Worm (Caenorhabditis elegans) whole organism, L1 larva: Measurements from ENCODE around the gene F39B3.3.

ENCODE experiments used
- aha-1 ChIP-seq: fragments of 150-350 bp; optimal IDR thresholded peaks from 2 replicates; lab custom pipeline; 2014; ENCODE audit warnings: missing biosample characterization, missing genetic modification characterization
- alr-1 ChIP-seq: fragments of 200-800 bp; sonication (Bioruptor generic); optimal IDR thresholded peaks from 2 replicates; lab custom pipeline; 2018; ENCODE audit warnings: borderline replicate concordance, mild to moderate bottlenecking, missing genetic modification characterization, missing compliant biosample characterization
- aly-2 ChIP-seq: fragments of 150-350 bp; optimal IDR thresholded peaks from 2 replicates; lab custom pipeline; 2014; ENCODE audit warnings: missing biosample characterization, missing genetic modification characterization
- ama-1 ChIP-seq: fragments of 150-350 bp; optimal IDR thresholded peaks from 2 replicates; lab custom pipeline; 2014
- blmp-1 ChIP-seq: fragments of 150-350 bp; optimal IDR thresholded peaks from 2 replicates; lab custom pipeline; 2014; ENCODE audit warnings: missing biosample characterization, missing genetic modification characterization
- ceh-8 ChIP-seq: fragments of 200-800 bp; sonication (Bioruptor generic); optimal IDR thresholded peaks from 2 replicates; lab custom pipeline; 2018; ENCODE audit warnings: mild to moderate bottlenecking, missing genetic modification characterization, moderate library complexity, missing compliant biosample characterization
- ceh-82 ChIP-seq, 3 experiments: fragments of 150-350 bp in 1 of 3; sonication (generic microtip) in 2 of 3; optimal IDR thresholded peaks; 2 replicates each; lab custom pipeline; 2014 to 2017; ENCODE audit warnings: missing biosample characterization in 3 of 3, missing genetic modification characterization in 3 of 3
- ceh-88 ChIP-seq: fragments of 200-800 bp; sonication (Bioruptor generic); IDR thresholded peaks from 2 replicates; pipeline ENCODE4 v1.3.6; 2022; ENCODE audit warnings: missing genetic modification characterization, missing compliant biosample characterization
- ceh-90 ChIP-seq: sonication (generic microtip); optimal IDR thresholded peaks from 2 replicates; lab custom pipeline; 2016; ENCODE audit warnings: missing genetic modification characterization, missing compliant biosample characterization
- ces-1 ChIP-seq: fragments of 150-350 bp; optimal IDR thresholded peaks from 2 replicates; lab custom pipeline; 2014; ENCODE audit warnings: missing biosample characterization, missing genetic modification reagents, missing genetic modification characterization
- egl-13 ChIP-seq: sonication (generic microtip); optimal IDR thresholded peaks from 2 replicates; lab custom pipeline; 2016; ENCODE audit warnings: missing genotype, missing genetic modification reagents, missing genetic modification characterization, missing compliant biosample characterization
- elt-2 ChIP-seq: sonication (generic microtip); optimal IDR thresholded peaks from 2 replicates; lab custom pipeline; 2016; ENCODE audit warnings: missing genetic modification characterization, mild to moderate bottlenecking, inconsistent platforms, missing compliant biosample characterization, missing genetic modification reagents
- elt-3 ChIP-seq, 6 experiments: fragments of 150-350 bp in 1 of 6; sonication (generic microtip); optimal IDR thresholded peaks; 2 replicates each; lab custom pipeline; 2017 to 2018; ENCODE audit warnings: missing biosample characterization in 6 of 6, missing genetic modification characterization in 6 of 6, inconsistent platforms in 1 of 6
- ets-5 ChIP-seq: fragments of 200-800 bp; sonication (Bioruptor generic); IDR thresholded peaks from 2 replicates; pipeline ENCODE4 v1.3.6; 2022; ENCODE audit warnings: missing genetic modification characterization, missing compliant biosample characterization
- hlh-17 ChIP-seq: fragments of 200-800 bp; sonication (Bioruptor generic); optimal IDR thresholded peaks from 2 replicates; lab custom pipeline; 2018; ENCODE audit warnings: missing genetic modification characterization, mild to moderate bottlenecking, missing compliant biosample characterization, moderate library complexity, borderline replicate concordance
- hpl-2 ChIP-seq: fragments of 150-350 bp; optimal IDR thresholded peaks from 2 replicates; lab custom pipeline; 2014; ENCODE audit warnings: missing biosample characterization, missing genetic modification reagents, missing genetic modification characterization
- isw-1 ChIP-seq: fragments of 200-800 bp; sonication (Bioruptor generic); IDR thresholded peaks from 2 replicates; pipeline ENCODE4 v1.3.6; 2022; ENCODE audit warnings: missing genetic modification characterization, missing compliant biosample characterization
- lin-14 ChIP-seq: fragments of 200-800 bp; sonication (Bioruptor generic); optimal IDR thresholded peaks from 2 replicates; lab custom pipeline; 2018; ENCODE audit warnings: mild to moderate bottlenecking, missing genetic modification characterization, moderate library complexity, missing compliant biosample characterization
- lin-35 ChIP-seq, 2 experiments: fragments of 150-350 bp; optimal IDR thresholded peaks; 2 replicates each; lab custom pipeline; 2014; ENCODE audit warnings: missing biosample characterization in 2 of 2, missing genetic modification characterization in 2 of 2, missing genetic modification reagents in 2 of 2
- mab-9 ChIP-seq: fragments of 200-800 bp; sonication (Bioruptor generic); IDR thresholded peaks from 2 replicates; pipeline ENCODE4 v1.3.6; 2022; ENCODE audit warnings: missing genetic modification reagents, missing genetic modification characterization, missing compliant biosample characterization
- mdl-1 ChIP-seq, 2 experiments: fragments of 150-350 bp; optimal IDR thresholded peaks; 2 replicates each; lab custom pipeline; 2014 to 2017; ENCODE audit warnings: missing biosample characterization in 2 of 2, missing genetic modification characterization in 2 of 2, inconsistent platforms in 1 of 2
- mef-2 ChIP-seq: fragments of 150-350 bp; optimal IDR thresholded peaks from 2 replicates; lab custom pipeline; 2014; ENCODE audit warnings: missing biosample characterization, missing genetic modification characterization
- mep-1 ChIP-seq: fragments of 150-350 bp; optimal IDR thresholded peaks from 2 replicates; lab custom pipeline; 2014; ENCODE audit warnings: missing biosample characterization, missing genetic modification characterization
- nhr-12 ChIP-seq: sonication (generic microtip); optimal IDR thresholded peaks from 2 replicates; lab custom pipeline; 2017; ENCODE audit warnings: missing biosample characterization, missing genetic modification characterization
- nhr-19 ChIP-seq: fragments of 200-800 bp; sonication (Bioruptor generic); conservative IDR thresholded peaks from 2 replicates; pipeline ENCODE4 v1.3.6; 2022; ENCODE audit warnings: missing genetic modification characterization, missing compliant biosample characterization
- nhr-20 ChIP-seq: sonication (generic microtip); optimal IDR thresholded peaks from 2 replicates; lab custom pipeline; 2016; ENCODE audit warnings: mild to moderate bottlenecking, missing genetic modification characterization, missing compliant biosample characterization
- nhr-71 ChIP-seq: sonication (generic microtip); optimal IDR thresholded peaks from 2 replicates; lab custom pipeline; 2016; ENCODE audit warnings: mild to moderate bottlenecking, missing genetic modification characterization, moderate library complexity, missing compliant biosample characterization
- nhr-85 ChIP-seq: sonication (generic microtip); peaks from one replicate; lab custom pipeline; 2016; ENCODE audit warnings: missing genetic modification characterization, inconsistent platforms, missing compliant biosample characterization
- nhr-90 ChIP-seq: sonication (generic microtip); optimal IDR thresholded peaks from 2 replicates; lab custom pipeline; 2016; ENCODE audit warnings: mild to moderate bottlenecking, missing genetic modification characterization, missing compliant biosample characterization; ENCODE audit not compliant: poor library complexity
- rnt-1 ChIP-seq: sonication (generic microtip); optimal IDR thresholded peaks from 2 replicates; lab custom pipeline; 2016; ENCODE audit warnings: mild to moderate bottlenecking, missing genetic modification characterization, moderate library complexity, missing compliant biosample characterization
- snu-23 ChIP-seq: sonication (generic microtip); optimal IDR thresholded peaks from 2 replicates; lab custom pipeline; 2016; ENCODE audit warnings: missing genetic modification characterization, missing compliant biosample characterization
- sox-4 ChIP-seq: sonication (generic microtip); optimal IDR thresholded peaks from 2 replicates; lab custom pipeline; 2016; ENCODE audit warnings: missing genetic modification characterization, missing compliant biosample characterization
- sptf-1 ChIP-seq: fragments of 150-350 bp; optimal IDR thresholded peaks from 2 replicates; lab custom pipeline; 2014; ENCODE audit warnings: missing biosample characterization, missing genetic modification characterization
- tbx-2 ChIP-seq: sonication (generic microtip); optimal IDR thresholded peaks from 2 replicates; lab custom pipeline; 2016; ENCODE audit warnings: missing genetic modification characterization, missing compliant biosample characterization
- unc-30 ChIP-seq: sonication (generic microtip); optimal IDR thresholded peaks from 2 replicates; lab custom pipeline; 2017; ENCODE audit warnings: missing biosample characterization, missing genetic modification characterization
- unc-98 ChIP-seq: fragments of 200-800 bp; sonication (Bioruptor generic); IDR thresholded peaks from 2 replicates; pipeline ENCODE4 v1.3.6; 2022; ENCODE audit warnings: missing genetic modification characterization, missing compliant biosample characterization
- vab-15 ChIP-seq: sonication (generic microtip); optimal IDR thresholded peaks from 2 replicates; lab custom pipeline; 2017; ENCODE audit warnings: missing genotype, mild to moderate bottlenecking, missing genetic modification characterization, missing compliant biosample characterization
- ztf-4 ChIP-seq: fragments of 150-350 bp; optimal IDR thresholded peaks from 2 replicates; lab custom pipeline; 2014; ENCODE audit warnings: missing biosample characterization, missing genetic modification characterization

F39B3.3 gene

ce11 chrX:17544349-17544936, 34.5 kb downstream of the F39B3.3 start (continued):
- TF ChIP-seq ceh-82 (tag; optimal IDR thresholded peaks at IDR 0.05; lab: Kevin White, UChicago) (peak; percentile 18 to 80 (median 76)), tbx-2 (tag; lab: Kevin White, UChicago) (peak; percentile 91), ces-1 (GFP tag; lab: Kevin White, UChicago) (no peak), lin-14 (GFP tag; lab: Kevin White, UChicago) (peak; percentile 89), mab-9 (GFP tag; lab: Robert Waterston, UW) (peak; percentile 95), mef-2 (tag; lab: Kevin White, UChicago) (no peak), elt-3 (tag; optimal IDR thresholded peaks at IDR 0.05; lab: Kevin White, UChicago) (peak in 1 of 6 experiments; percentile 56), ztf-4 (tag; lab: Kevin White, UChicago) (peak; percentile 57), vab-15 (tag; lab: Kevin White, UChicago) (no peak), unc-30 (tag; lab: Kevin White, UChicago) (no peak), unc-98 (GFP tag; lab: Robert Waterston, UW) (peak; percentile 78)
- TF ChIP-seq, all 84 proteins: peak for 56

DNA sequence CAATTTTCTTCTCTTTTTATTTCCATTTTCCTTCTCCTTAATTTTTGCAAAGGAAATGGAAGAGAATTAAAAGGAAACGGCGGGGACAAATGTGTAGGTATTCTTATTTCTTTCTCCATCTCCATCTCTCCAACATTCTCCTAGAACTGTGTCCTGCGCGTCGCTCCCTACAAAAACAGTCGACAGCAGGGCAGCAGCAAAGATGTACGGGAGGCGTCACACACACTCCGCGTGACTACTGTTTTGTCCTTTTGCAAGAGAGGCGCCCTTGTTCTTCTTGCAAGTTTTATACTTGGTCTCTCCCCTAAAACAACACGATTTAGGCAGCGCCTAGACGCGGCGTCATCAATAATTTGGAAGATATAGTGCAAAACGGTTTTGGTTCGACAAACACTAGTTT, 38.9 kb downstream of the F39B3.3 start:
- no peak for TF ChIP-seq ceh-88 (GFP tag; lab: Robert Waterston, UW)
- peak; percentile 8; the same call in 1 of the 2 replicates for TF ChIP-seq nhr-19 (GFP tag; lab: Robert Waterston, UW)
- peak; percentile 68 for TF ChIP-seq nhr-20 (tag; lab: Kevin White, UChicago)
- peak in 1 of 2 experiments; percentile 35 for TF ChIP-seq lin-35 (GFP tag; optimal IDR thresholded peaks at IDR 0.05; lab: Kevin White, UChicago)
- no peak for TF ChIP-seq ceh-82 (tag; optimal IDR thresholded peaks at IDR 0.05; lab: Kevin White, UChicago)
- peak in 2 of 6 experiments; percentile 5 to 77 for TF ChIP-seq elt-3 (tag; optimal IDR thresholded peaks at IDR 0.05; lab: Kevin White, UChicago)
- TF ChIP-seq elt-2, result no peak
- peak; percentile 93 for TF ChIP-seq nhr-85 (tag; lab: Kevin White, UChicago)
- no peak for TF ChIP-seq unc-30 (tag; lab: Kevin White, UChicago)
- no peak for TF ChIP-seq nhr-12
- TF ChIP-seq mep-1 (tag; lab: Kevin White, UChicago), result peak; percentile 24
- peak; percentile 74 for TF ChIP-seq lin-14 (GFP tag; lab: Kevin White, UChicago)
- TF ChIP-seq isw-1 (GFP tag; lab: Robert Waterston, UW), result no peak
- TF ChIP-seq snu-23 (GFP tag; lab: Kevin White, UChicago), result peak; percentile 41
- peak; percentile 33 for TF ChIP-seq nhr-71 (tag; lab: Kevin White, UChicago)
- TF ChIP-seq aha-1 (tag; lab: Kevin White, UChicago), result no peak
- no peak for TF ChIP-seq sox-4
- peak; percentile 79 for TF ChIP-seq blmp-1
- TF ChIP-seq nhr-90, result peak; percentile 4
- TF ChIP-seq mdl-1 (tag; optimal IDR thresholded peaks at IDR 0.05; lab: Kevin White, UChicago), result peak in 1 of 2 experiments; percentile 67
- TF ChIP-seq, all 84 proteins: peak for 12

- TF ChIP-seq ceh-82 (tag; optimal IDR thresholded peaks at IDR 0.05; lab: Kevin White, UChicago), result no peak
- TF ChIP-seq hlh-17 (GFP tag; lab: Kevin White, UChicago), result no peak
- no peak for TF ChIP-seq sox-4
- no peak for TF ChIP-seq rnt-1 (tag; lab: Kevin White, UChicago)
- no peak for TF ChIP-seq ceh-8 (GFP tag; lab: Kevin White, UChicago)
- no peak for TF ChIP-seq elt-3 (tag; optimal IDR thresholded peaks at IDR 0.05; lab: Kevin White, UChicago)
- TF ChIP-seq ama-1 (lab: Kevin White, UChicago), result no peak
- no peak for TF ChIP-seq nhr-12
- no peak for TF ChIP-seq aly-2 (tag; lab: Kevin White, UChicago)
- no peak for TF ChIP-seq ceh-90
- no peak for TF ChIP-seq egl-13
- no peak for TF ChIP-seq mdl-1 (tag; optimal IDR thresholded peaks at IDR 0.05; lab: Kevin White, UChicago)
- TF ChIP-seq alr-1 (tag; lab: Kevin White, UChicago), result no peak
- no peak for TF ChIP-seq unc-30 (tag; lab: Kevin White, UChicago)
- no peak for TF ChIP-seq ets-5 (GFP tag; lab: Robert Waterston, UW)
- no peak for TF ChIP-seq lin-35 (GFP tag; optimal IDR thresholded peaks at IDR 0.05; lab: Kevin White, UChicago)
- TF ChIP-seq sptf-1 (tag; lab: Kevin White, UChicago), result no peak
- TF ChIP-seq hpl-2, result no peak
- TF ChIP-seq ces-1 (GFP tag; lab: Kevin White, UChicago), result no peak
Measured at ce11 chrX:17537568-17537967, 41.3 kb downstream of the F39B3.3 start.
